Fruit fly (Drosophila melanogaster): ENCODE measurements around the gene Efa6.

Efa6 gene

dm6 chr3R:22540686-22541085 is 46.9 kb upstream of the Efa6 start:
- TF ChIP-seq C15 (GFP tag; IDR thresholded peaks at IDR 0.05) (no peak), psq (GFP tag; optimal IDR thresholded peaks at IDR 0.05) (no peak), BEAF-32 (GFP tag; optimal IDR thresholded peaks at IDR 0.05) (no peak), nerfin-2 (GFP tag; IDR thresholded peaks at IDR 0.05; ENCODE audit: partially characterized antibody) (no peak), chinmo (GFP tag; IDR thresholded peaks at IDR 0.05; ENCODE audit: partially characterized antibody) (0 out of 4 replicates have a peak, but pooled peaks have one; percentile 85), Jarid2 (GFP tag; optimal IDR thresholded peaks at IDR 0.05) (no peak), croc (GFP tag; conservative IDR thresholded peaks at IDR 0.05) (no peak), Eip74EF (GFP tag; optimal IDR thresholded peaks at IDR 0.05) (peak in 1 of 2 experiments; percentile 62), Vsx1 (GFP tag; optimal IDR thresholded peaks at IDR 0.05) (no peak), CG32767 (GFP tag; IDR thresholded peaks at IDR 0.05) (no peak), CG14860 (GFP tag; IDR thresholded peaks at IDR 0.05; ENCODE audit: partially characterized antibody) (no peak), CG5953 (GFP tag; IDR thresholded peaks at IDR 0.05) (no peak), CG7963 (GFP tag; IDR thresholded peaks at IDR 0.05; ENCODE audit: partially characterized antibody) (no peak), unpg (GFP tag; optimal IDR thresholded peaks at IDR 0.05) (no peak), gcm2 (GFP tag; optimal IDR thresholded peaks at IDR 0.05) (no peak), CG14050 (GFP tag; IDR thresholded peaks at IDR 0.05) (no peak), sens-2 (GFP tag; IDR thresholded peaks at IDR 0.05) (no peak), sd (tag; optimal IDR thresholded peaks at IDR 0.05) (peak; percentile 56), abd-A (tag; optimal IDR thresholded peaks at IDR 0.05) (no peak), CG2120 (GFP tag; optimal IDR thresholded peaks at IDR 0.05) (no peak), CG12769 (tag; optimal IDR thresholded peaks at IDR 0.05) (peak; percentile 62)

DNA sequence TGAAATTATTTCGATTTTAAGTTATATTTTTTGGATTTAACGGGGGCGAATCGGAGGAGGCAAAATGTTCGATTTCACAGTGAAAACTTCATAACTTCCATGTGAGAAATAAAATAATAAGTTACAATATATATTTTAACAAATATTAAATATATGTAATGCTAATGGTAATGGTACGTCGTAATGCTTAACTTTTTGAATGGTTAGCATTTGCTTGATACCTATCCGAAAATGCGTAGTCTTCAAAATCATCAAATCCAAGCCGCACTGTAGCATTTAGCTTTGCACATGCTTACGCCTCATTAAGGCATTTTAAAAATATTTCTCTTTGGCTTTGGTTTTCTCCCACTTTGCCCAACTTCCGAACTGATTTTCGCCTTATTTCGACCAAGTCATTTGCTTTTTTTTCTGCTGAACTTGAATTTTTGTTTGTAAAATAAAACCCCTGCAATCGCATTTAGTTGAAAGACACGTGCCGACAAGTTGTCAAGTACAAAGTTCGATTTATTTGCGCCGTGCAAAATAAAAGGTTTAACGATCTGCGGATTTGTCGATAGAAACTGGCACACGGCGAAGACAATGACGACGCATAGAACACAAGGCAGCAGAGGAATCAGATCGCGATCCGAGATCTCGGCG is 44.7 kb upstream of the Efa6 start:
- TF ChIP-seq Dp (GFP tag; optimal IDR thresholded peaks at IDR 0.05): no peak
- peak; percentile 46 for TF ChIP-seq gem (tag; optimal IDR thresholded peaks at IDR 0.05)
- TF ChIP-seq Ada2b (GFP tag; IDR thresholded peaks at IDR 0.05): peak; percentile 47
- peak; percentile 29; the same call in 1 of the 2 replicates for TF ChIP-seq ranshi (GFP tag; IDR thresholded peaks at IDR 0.05)
- no peak for TF ChIP-seq CG1832 (GFP tag; optimal IDR thresholded peaks at IDR 0.05)
- peak; percentile 45; the same call in 1 of the 3 replicates for TF ChIP-seq CG14050 (GFP tag; IDR thresholded peaks at IDR 0.05)
- peak; percentile 24 for TF ChIP-seq tap (tag; optimal IDR thresholded peaks at IDR 0.05)
- TF ChIP-seq Ptx1 (GFP tag; IDR thresholded peaks at IDR 0.05): peak; percentile 45; the same call in 1 of the 2 replicates
- peak; percentile 34; the same call in 1 of the 2 replicates for TF ChIP-seq CG17328 (GFP tag; IDR thresholded peaks at IDR 0.05)
- peak; percentile 21; the same call in 1 of the 3 replicates for TF ChIP-seq B-H1 (GFP tag; IDR thresholded peaks at IDR 0.05)
- 0 out of 3 replicates have a peak, but pooled peaks have one; percentile 17 for TF ChIP-seq Aef1 (GFP tag; IDR thresholded peaks at IDR 0.05)
- TF ChIP-seq vvl (GFP tag; IDR thresholded peaks at IDR 0.05): peak; percentile 57
- no peak for TF ChIP-seq crp (GFP tag; optimal IDR thresholded peaks at IDR 0.05)
- TF ChIP-seq CG2678 (tag; optimal IDR thresholded peaks at IDR 0.05): peak; percentile 39
- TF ChIP-seq CG17359 (tag; optimal IDR thresholded peaks at IDR 0.05): peak; percentile 36
- no peak for TF ChIP-seq cas (GFP tag; IDR thresholded peaks at IDR 0.05)
- no peak for TF ChIP-seq otp (GFP tag; IDR thresholded peaks at IDR 0.05)
- peak; percentile 31 for TF ChIP-seq CG7839 (tag; optimal IDR thresholded peaks at IDR 0.05)
- 0 out of 3 replicates have a peak, but pooled peaks have one; percentile 25 for TF ChIP-seq CG17361 (GFP tag; IDR thresholded peaks at IDR 0.05)
- TF ChIP-seq fd64A (GFP tag; optimal IDR thresholded peaks at IDR 0.05): no peak
- TF ChIP-seq Hmr (GFP tag; optimal IDR thresholded peaks at IDR 0.05): no peak
- 0 out of 3 replicates have a peak, but pooled peaks have one; percentile 23 for TF ChIP-seq CG7357 (GFP tag; IDR thresholded peaks at IDR 0.05)
- no peak for TF ChIP-seq CG2116 (GFP tag; optimal IDR thresholded peaks at IDR 0.05)
- TF ChIP-seq CG13424 (tag; optimal IDR thresholded peaks at IDR 0.05): peak; percentile 8
- TF ChIP-seq pan (optimal IDR thresholded peaks at IDR 0.05): no peak
- TF ChIP-seq pan (GFP tag; optimal IDR thresholded peaks at IDR 0.05 in 1 of 2, IDR thresholded peaks at IDR 0.05 in 1 of 2): peak in 1 of 2 experiments; percentile 23
- 0 out of 4 replicates have a peak, but pooled peaks have one; percentile 29 for TF ChIP-seq chinmo (GFP tag; IDR thresholded peaks at IDR 0.05; ENCODE audit: partially characterized antibody)
- TF ChIP-seq sqz (GFP tag; optimal IDR thresholded peaks at IDR 0.05): no peak
